Fruit fly (Drosophila melanogaster) whole organism, embryonic: Measurements from ENCODE around the gene Fatp1.

Experiments used
- Abd-B ChIP-seq: fragments of 200-800 bp; sonication (Bioruptor generic); optimal IDR thresholded peaks from 2 replicates; lab custom pipeline; 2018; ENCODE audit warnings: missing biosample characterization, mild to moderate bottlenecking, missing genetic modification characterization, moderate library complexity
- Blimp-1 ChIP-seq: fragments of 200-800 bp; sonication (Bioruptor generic); optimal IDR thresholded peaks from 3 replicates; lab custom pipeline; 2018; ENCODE audit warnings: missing biosample characterization, missing genetic modification characterization, mild to moderate bottlenecking, moderate library complexity, missing genetic modification reagents
- BtbVII ChIP-seq: fragments of 200-800 bp; sonication (Bioruptor generic); optimal IDR thresholded peaks from 3 replicates; lab custom pipeline; 2017; ENCODE audit warnings: missing biosample characterization, mild to moderate bottlenecking, missing genetic modification characterization
- CG1024 ChIP-seq: fragments of 200-800 bp; sonication (Bioruptor generic); IDR thresholded peaks from 2 replicates; pipeline ENCODE4 v1.3.6; 2022; ENCODE audit warnings: missing biosample characterization, missing genetic modification characterization
- CG10431 ChIP-seq: fragments of 200-800 bp; sonication (Bioruptor generic); optimal IDR thresholded peaks from 3 replicates; lab custom pipeline; 2018; ENCODE audit warnings: missing biosample characterization, mild to moderate bottlenecking, missing genetic modification characterization
- CG10654 ChIP-seq: fragments of 200-800 bp; sonication (Bioruptor generic); optimal IDR thresholded peaks from 2 replicates; lab custom pipeline; 2016; ENCODE audit warnings: missing biosample characterization, missing genetic modification characterization
- CG10979 ChIP-seq: fragments of 200-800 bp; sonication (Bioruptor generic); optimal IDR thresholded peaks from 2 replicates; lab custom pipeline; 2018; ENCODE audit warnings: missing biosample characterization, mild to moderate bottlenecking, missing genetic modification characterization, moderate library complexity
- CG12391 ChIP-seq: fragments of 200-800 bp; sonication (Bioruptor generic); optimal IDR thresholded peaks from 3 replicates; lab custom pipeline; 2018; ENCODE audit warnings: missing biosample characterization, mild to moderate bottlenecking, missing genetic modification characterization, moderate library complexity
- CG14441 ChIP-seq: fragments of 200-800 bp; sonication (Bioruptor generic); IDR thresholded peaks from 2 replicates; pipeline ENCODE4 v1.3.6; 2022; ENCODE audit warnings: missing biosample characterization, missing genetic modification characterization
- CG17568 ChIP-seq: fragments of 200-800 bp; sonication (Bioruptor generic); optimal IDR thresholded peaks from 2 replicates; lab custom pipeline; 2018; ENCODE audit warnings: missing biosample characterization, mild to moderate bottlenecking, missing genetic modification characterization, moderate library complexity
- CG2116 ChIP-seq: fragments of 200-800 bp; sonication (Bioruptor generic); optimal IDR thresholded peaks from 3 replicates; lab custom pipeline; 2018; ENCODE audit warnings: missing biosample characterization, mild to moderate bottlenecking, missing genetic modification characterization
- CG31365 ChIP-seq: fragments of 200-800 bp; sonication (Bioruptor generic); optimal IDR thresholded peaks from 2 replicates; lab custom pipeline; 2018; ENCODE audit warnings: missing biosample characterization, mild to moderate bottlenecking, missing genetic modification characterization
- CG34376 ChIP-seq: fragments of 200-800 bp; sonication (Bioruptor generic); optimal IDR thresholded peaks from 2 replicates; lab custom pipeline; 2018; ENCODE audit warnings: missing biosample characterization, mild to moderate bottlenecking, missing genetic modification characterization
- CG34422 ChIP-seq: fragments of 200-800 bp; sonication (Bioruptor generic); IDR thresholded peaks from 3 replicates; pipeline ENCODE4 v1.3.6; 2022; ENCODE audit warnings: missing biosample characterization, missing genetic modification characterization
- CG4360 ChIP-seq: fragments of 200-800 bp; sonication (Bioruptor generic); IDR thresholded peaks from 2 replicates; pipeline ENCODE4 v1.3.6; 2022; ENCODE audit warnings: missing biosample characterization, missing genetic modification characterization
- CG4617 ChIP-seq: fragments of 200-800 bp; sonication (Bioruptor generic); optimal IDR thresholded peaks from 3 replicates; lab custom pipeline; 2016; ENCODE audit warnings: missing biosample characterization, missing genetic modification characterization, borderline replicate concordance
- CG6791 ChIP-seq: fragments of 200-800 bp; sonication (Bioruptor generic); IDR thresholded peaks from 3 replicates; pipeline ENCODE4 v1.3.6; 2022; ENCODE audit warnings: missing biosample characterization, missing genetic modification characterization; ENCODE audit not compliant: partially characterized antibody
- CG7271 ChIP-seq: fragments of 200-800 bp; sonication (Bioruptor generic); optimal IDR thresholded peaks from 2 replicates; lab custom pipeline; 2018; ENCODE audit warnings: missing biosample characterization, mild to moderate bottlenecking, missing genetic modification characterization, moderate library complexity
- CG7786 ChIP-seq: fragments of 200-800 bp; sonication (Bioruptor generic); optimal IDR thresholded peaks from 2 replicates; lab custom pipeline; 2016; ENCODE audit warnings: missing biosample characterization, missing genetic modification characterization
- CG7928 ChIP-seq: fragments of 200-800 bp; sonication (Bioruptor generic); optimal IDR thresholded peaks from 2 replicates; lab custom pipeline; 2017; ENCODE audit warnings: missing biosample characterization, mild to moderate bottlenecking, missing genetic modification characterization
- CG8924 ChIP-seq: fragments of 200-800 bp; optimal IDR thresholded peaks from 3 replicates; lab custom pipeline; 2019; ENCODE audit warnings: missing biosample characterization, mild to moderate bottlenecking, missing genetic modification characterization, moderate library complexity
- Camta ChIP-seq: fragments of 200-800 bp; sonication (Bioruptor generic); optimal IDR thresholded peaks from 2 replicates; lab custom pipeline; 2016; ENCODE audit warnings: missing biosample characterization, missing genetic modification characterization
- D ChIP-seq, 2 experiments: fragments of 200-800 bp in 1 of 2; fragments of >200 bp in 1 of 2; sonication (Bioruptor generic) in 1 of 2; optimal IDR thresholded peaks; 2 replicates in 1 of 2; 3 replicates in 1 of 2; lab custom pipeline; 2017; ENCODE audit warnings: mild to moderate bottlenecking in 1 of 2, missing biosample characterization in 1 of 2, missing genetic modification characterization in 1 of 2, missing genetic modification reagents in 1 of 2
- Doc2 ChIP-seq: fragments of 200-800 bp; sonication (Bioruptor generic); IDR thresholded peaks from 2 replicates; pipeline ENCODE4 v1.3.6; 2022; ENCODE audit warnings: missing biosample characterization, missing genetic modification characterization
- Fer3 ChIP-seq: fragments of 200-800 bp; sonication (Bioruptor generic); optimal IDR thresholded peaks from 2 replicates; lab custom pipeline; 2018; ENCODE audit warnings: missing biosample characterization, mild to moderate bottlenecking, missing genetic modification characterization, moderate library complexity
- HLHmδ ChIP-seq: fragments of 200-800 bp; sonication (Bioruptor generic); optimal IDR thresholded peaks from 2 replicates; lab custom pipeline; 2018; ENCODE audit warnings: missing biosample characterization, mild to moderate bottlenecking, missing genetic modification characterization, moderate library complexity
- Med ChIP-seq: fragments of 200-800 bp; sonication (Bioruptor generic); peaks from one replicate; lab custom pipeline; 2016; ENCODE audit warnings: missing biosample characterization, missing genetic modification characterization, mild to moderate bottlenecking, inconsistent platforms, moderate library complexity
- Myb ChIP-seq: fragments of 200-800 bp; sonication (Bioruptor generic); optimal IDR thresholded peaks from 2 replicates; lab custom pipeline; 2016; ENCODE audit warnings: missing biosample characterization, missing genetic modification characterization
- PHDP ChIP-seq: fragments of 200-800 bp; sonication (Bioruptor generic); optimal IDR thresholded peaks from 3 replicates; lab custom pipeline; 2018; ENCODE audit warnings: missing biosample characterization, mild to moderate bottlenecking, missing genetic modification characterization, moderate library complexity
- bab2 ChIP-seq: fragments of 200-800 bp; sonication (Bioruptor generic); optimal IDR thresholded peaks from 2 replicates; lab custom pipeline; 2016; ENCODE audit warnings: missing biosample characterization, missing genetic modification characterization
- chinmo ChIP-seq: fragments of 200-800 bp; sonication (Bioruptor generic); IDR thresholded peaks from 4 replicates; pipeline ENCODE4 v1.3.6; 2022; ENCODE audit warnings: missing biosample characterization, missing genetic modification characterization; ENCODE audit not compliant: partially characterized antibody
- crol ChIP-seq: fragments of 200-800 bp; sonication (Bioruptor generic); IDR thresholded peaks from 2 replicates; pipeline ENCODE4 v1.3.6; 2022; ENCODE audit warnings: missing biosample characterization, missing genetic modification characterization
- hbn ChIP-seq: fragments of 200-800 bp; sonication (Bioruptor generic); IDR thresholded peaks from 2 replicates; pipeline ENCODE4 v1.3.6; 2022; ENCODE audit warnings: missing biosample characterization, missing genetic modification characterization; ENCODE audit not compliant: partially characterized antibody
- lbe ChIP-seq: fragments of 200-800 bp; sonication (Bioruptor generic); optimal IDR thresholded peaks from 2 replicates; lab custom pipeline; 2016; ENCODE audit warnings: missing biosample characterization, mild to moderate bottlenecking, missing genetic modification characterization
- nom ChIP-seq: fragments of 200-800 bp; sonication (Bioruptor generic); optimal IDR thresholded peaks from 2 replicates; lab custom pipeline; 2017; ENCODE audit warnings: missing biosample characterization, missing genetic modification characterization, mild to moderate bottlenecking, moderate library complexity, missing genetic modification reagents
- phol ChIP-seq: fragments of 200-800 bp; sonication (Bioruptor generic); optimal IDR thresholded peaks from 3 replicates; lab custom pipeline; 2018; ENCODE audit warnings: missing biosample characterization, mild to moderate bottlenecking, missing genetic modification characterization, moderate library complexity
- prd ChIP-seq, 3 experiments: fragments of >200 bp in 2 of 3; fragments of 200-800 bp in 1 of 3; sonication (Bioruptor generic) in 1 of 3; optimal IDR thresholded peaks in 2 of 3; IDR thresholded peaks in 1 of 3; 2 replicates in 2 of 3; 3 replicates in 1 of 3; pipeline versions ENCODE4 v1.3.6 to Lab custom; 2017 to 2022; ENCODE audit warnings: missing biosample characterization in 1 of 3, missing genetic modification characterization in 1 of 3
- pum ChIP-seq: fragments of 200-800 bp; sonication (Bioruptor generic); optimal IDR thresholded peaks from 2 replicates; lab custom pipeline; 2016; ENCODE audit warnings: missing biosample characterization, missing genetic modification characterization
- pzg ChIP-seq: fragments of 200-800 bp; sonication (Bioruptor generic); optimal IDR thresholded peaks from 3 replicates; lab custom pipeline; 2018; ENCODE audit warnings: missing biosample characterization, mild to moderate bottlenecking, missing genetic modification characterization, moderate library complexity
- run ChIP-seq: fragments of 200-800 bp; sonication (Bioruptor generic); optimal IDR thresholded peaks from 3 replicates; lab custom pipeline; 2018; ENCODE audit warnings: missing biosample characterization, mild to moderate bottlenecking, missing genetic modification characterization
- slou ChIP-seq: fragments of 200-800 bp; sonication (Bioruptor generic); optimal IDR thresholded peaks from 3 replicates; lab custom pipeline; 2016; ENCODE audit warnings: missing biosample characterization, missing genetic modification characterization
- sob ChIP-seq: fragments of 200-800 bp; sonication (Bioruptor generic); IDR thresholded peaks from 2 replicates; pipeline ENCODE4 v1.3.6; 2022; ENCODE audit warnings: missing biosample characterization, missing genetic modification characterization
- sr ChIP-seq: fragments of 200-800 bp; sonication (Bioruptor generic); IDR thresholded peaks from 3 replicates; pipeline ENCODE4 v1.3.6; 2022; ENCODE audit warnings: missing biosample characterization, missing genetic modification characterization
- tin ChIP-seq: fragments of 200-800 bp; sonication (Bioruptor generic); optimal IDR thresholded peaks from 3 replicates; lab custom pipeline; 2016; ENCODE audit warnings: missing biosample characterization, missing genetic modification characterization
- unc-4 ChIP-seq: fragments of 200-800 bp; sonication (Bioruptor generic); IDR thresholded peaks from 2 replicates; pipeline ENCODE4 v1.3.6; 2022; ENCODE audit warnings: missing biosample characterization, missing genetic modification characterization; ENCODE audit not compliant: partially characterized antibody
- vfl ChIP-seq: fragments of 200-800 bp; sonication (Bioruptor generic); optimal IDR thresholded peaks from 2 replicates; lab custom pipeline; 2016; ENCODE audit warnings: missing biosample characterization, missing genetic modification characterization

Fatp1 gene

dm6 chr2L:10510088-10510487, 6.9 kb downstream of the Fatp1 start, which contains the start of gene CG7384:
CG7384 (minus strand) TSS chr2L:10510453.
- TF ChIP-seq CG14441 (GFP tag; lab: Robert Waterston, UW): no peak
- TF ChIP-seq lbe (GFP tag; lab: Kevin White, UChicago): no peak
- no peak for TF ChIP-seq CG7271 (tag; lab: Kevin White, UChicago)
- no peak for TF ChIP-seq BtbVII (GFP tag; lab: Kevin White, UChicago)
- TF ChIP-seq slou: no peak
- TF ChIP-seq CG10431 (GFP tag; lab: Kevin White, UChicago): no peak
- no peak for TF ChIP-seq phol
- TF ChIP-seq Med (GFP tag; lab: Kevin White, UChicago): peak; percentile 48
- TF ChIP-seq hbn (GFP tag; lab: Robert Waterston, UW): no peak
- TF ChIP-seq chinmo: no peak
- TF ChIP-seq sob (GFP tag; lab: Robert Waterston, UW): 0 out of 2 replicates have a peak, but pooled peaks have one; percentile 12
- no peak for TF ChIP-seq CG31365 (tag; lab: Kevin White, UChicago)
- no peak for TF ChIP-seq PHDP (tag; lab: Kevin White, UChicago)
- no peak for TF ChIP-seq CG4360 (GFP tag; lab: Robert Waterston, UW)
- TF ChIP-seq, all 482 proteins: peak for 2

DNA sequence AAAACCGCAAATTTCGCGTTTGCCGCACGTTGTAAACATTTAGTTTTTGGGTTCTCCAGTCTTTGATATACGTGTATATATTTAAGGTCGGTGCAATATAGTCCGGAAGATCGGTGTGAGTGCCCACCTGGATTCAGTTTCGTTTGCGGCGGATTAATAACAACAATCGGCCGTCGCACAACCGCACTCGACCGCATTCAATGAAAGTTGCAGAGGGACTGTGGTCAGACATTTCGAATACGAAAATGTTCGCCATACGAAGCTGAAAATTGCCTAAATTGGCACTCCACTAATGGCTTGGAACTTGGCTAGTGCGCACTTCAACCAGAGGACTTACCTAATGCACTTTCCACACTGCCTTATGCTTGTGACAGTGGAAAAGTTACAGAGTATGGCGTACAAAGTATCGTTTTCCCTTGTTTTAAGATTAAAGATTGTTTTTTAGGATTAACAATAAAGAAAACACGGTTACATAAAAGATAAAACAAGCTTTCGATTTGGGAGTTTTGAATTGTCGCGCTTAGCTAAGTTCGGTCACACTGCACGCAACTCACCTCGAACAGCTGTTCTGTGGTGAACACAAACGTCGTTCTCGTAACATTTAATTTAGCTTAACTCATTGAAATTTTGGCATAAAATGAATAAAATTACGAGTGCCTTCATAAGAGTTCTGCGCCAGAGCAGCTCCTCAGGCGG, 10.3 kb downstream of the Fatp1 start, which contains the start of the genes Myo31DF and CG6094:
Gene Myo31DF, minus strand, starts transcription at position 223 of the 696 bp plus-strand sequence.
Gene CG6094, plus strand, starts transcription at position 525 of the 696 bp plus-strand sequence.
- TF ChIP-seq sr (GFP tag; lab: Robert Waterston, UW): peak; percentile 46; the same call in 1 of the 3 replicates
- peak; percentile 57 for TF ChIP-seq nom (GFP tag; lab: Kevin White, UChicago)
- peak; percentile 35 for TF ChIP-seq CG12391 (tag; lab: Kevin White, UChicago)
- TF ChIP-seq pum (GFP tag; lab: Kevin White, UChicago): peak; percentile 21
- TF ChIP-seq CG4617 (GFP tag; lab: Kevin White, UChicago): peak; percentile 7
- TF ChIP-seq CG6791: peak; percentile 68; the same call in 2 of the 3 replicates
- peak; percentile 65 for TF ChIP-seq D (optimal IDR thresholded peaks at IDR 0.05; lab: Kevin White, UChicago)
- peak; percentile 15 for TF ChIP-seq D (GFP tag; optimal IDR thresholded peaks at IDR 0.05; lab: Kevin White, UChicago)
- TF ChIP-seq Fer3 (tag; lab: Kevin White, UChicago): peak; percentile 15
- TF ChIP-seq HLHmδ (GFP tag; lab: Kevin White, UChicago): peak; percentile 79
- TF ChIP-seq run (tag; lab: Kevin White, UChicago): peak; percentile 55
- TF ChIP-seq pzg (GFP tag; lab: Kevin White, UChicago): peak; percentile 98
- TF ChIP-seq crol (GFP tag; lab: Robert Waterston, UW): no peak
- TF ChIP-seq unc-4 (GFP tag; lab: Robert Waterston, UW): peak; percentile 25; the same call in 1 of the 2 replicates
- peak; percentile 35 for TF ChIP-seq CG7928 (GFP tag; lab: Kevin White, UChicago)
- peak; percentile 29 for TF ChIP-seq Camta
- peak; percentile 81; the same call in 1 of the 3 replicates for TF ChIP-seq CG34422
- no peak for TF ChIP-seq Doc2 (GFP tag; lab: Robert Waterston, UW)
- no peak for TF ChIP-seq CG17568 (GFP tag; lab: Kevin White, UChicago)
- no peak for TF ChIP-seq tin (GFP tag; lab: Kevin White, UChicago)
- no peak for TF ChIP-seq CG10979
- TF ChIP-seq CG1024 (GFP tag; lab: Robert Waterston, UW): peak; percentile 41; the same call in 1 of the 2 replicates
- TF ChIP-seq Myb (GFP tag; lab: Kevin White, UChicago): peak; percentile 68
- TF ChIP-seq CG8924 (tag; lab: Kevin White, UChicago): peak; percentile 9
- TF ChIP-seq bab2 (GFP tag; lab: Kevin White, UChicago): peak; percentile 34
- TF ChIP-seq prd (optimal IDR thresholded peaks at IDR 0.05; lab: Kevin White, UChicago): no peak
- TF ChIP-seq prd (GFP tag; IDR thresholded peaks at IDR 0.05; lab: Robert Waterston, UW): peak; percentile 17; the same call in 1 of the 3 replicates
- peak; percentile 32 for TF ChIP-seq Blimp-1 (GFP tag; lab: Kevin White, UChicago)
- no peak for TF ChIP-seq CG10654 (GFP tag; lab: Kevin White, UChicago)
- TF ChIP-seq vfl (GFP tag; lab: Kevin White, UChicago): peak; percentile 27
- TF ChIP-seq CG2116 (GFP tag; lab: Kevin White, UChicago): peak; percentile 74
- TF ChIP-seq CG7786 (GFP tag; lab: Kevin White, UChicago): peak; percentile 38
- TF ChIP-seq CG34376 (GFP tag; lab: Kevin White, UChicago): peak; percentile 54
- peak; percentile 49 for TF ChIP-seq Abd-B (GFP tag; lab: Kevin White, UChicago)
